Fruit fly (Drosophila melanogaster) whole organism, prepupa: ENCODE measurements around the gene CG18731.
A peak's percentile ranks its signal among the peaks of the same experiment; 100 is the strongest.

Experiments
- Blimp-1 ChIP-seq: fragments of 200-800 bp; sonication (Bioruptor generic); optimal IDR thresholded peaks from 3 replicates; lab custom pipeline; 2017; ENCODE audit warnings: missing biosample characterization, missing genetic modification characterization, mild to moderate bottlenecking, moderate library complexity, missing genetic modification reagents
- CG10631 ChIP-seq: fragments of 200-800 bp; sonication (Bioruptor generic); optimal IDR thresholded peaks from 2 replicates; lab custom pipeline; 2016; ENCODE audit warnings: missing biosample characterization, missing genetic modification characterization
- CG10669 ChIP-seq: fragments of 200-800 bp; sonication (Bioruptor generic); optimal IDR thresholded peaks from 3 replicates; lab custom pipeline; 2018; ENCODE audit warnings: missing biosample characterization, mild to moderate bottlenecking, missing genetic modification characterization, moderate library complexity
- CG11294 ChIP-seq: fragments of 200-800 bp; sonication (Bioruptor generic); IDR thresholded peaks from 2 replicates; pipeline ENCODE4 v1.3.6; 2022; ENCODE audit warnings: missing biosample characterization, missing genetic modification characterization
- CG11762 ChIP-seq: fragments of 200-800 bp; sonication (Bioruptor generic); optimal IDR thresholded peaks from 3 replicates; lab custom pipeline; 2016; ENCODE audit warnings: missing biosample characterization, missing genetic modification characterization; ENCODE audit not compliant: insufficient read depth
- CG11902 ChIP-seq: fragments of 200-800 bp; sonication (Bioruptor generic); optimal IDR thresholded peaks from 3 replicates; lab custom pipeline; 2016; ENCODE audit warnings: missing biosample characterization, missing genetic modification characterization
- CG1621 ChIP-seq: fragments of 200-800 bp; sonication (Bioruptor generic); optimal IDR thresholded peaks from 3 replicates; lab custom pipeline; 2018; ENCODE audit warnings: missing biosample characterization, mild to moderate bottlenecking, missing genetic modification characterization
- CG16779 ChIP-seq: fragments of 200-800 bp; sonication (Bioruptor generic); optimal IDR thresholded peaks from 3 replicates; lab custom pipeline; 2017; ENCODE audit warnings: missing biosample characterization, mild to moderate bottlenecking, missing genetic modification characterization
- CG3032 ChIP-seq: fragments of 200-800 bp; optimal IDR thresholded peaks from 2 replicates; lab custom pipeline; 2019; ENCODE audit warnings: missing biosample characterization, mild to moderate bottlenecking, missing genetic modification characterization, moderate library complexity
- CG31627 ChIP-seq: fragments of 200-800 bp; sonication (Bioruptor generic); optimal IDR thresholded peaks from 3 replicates; lab custom pipeline; 2016; ENCODE audit warnings: missing biosample characterization, missing genetic modification characterization
- CG32006 ChIP-seq: fragments of 200-800 bp; sonication (Bioruptor generic); optimal IDR thresholded peaks from 3 replicates; lab custom pipeline; 2017; ENCODE audit warnings: missing biosample characterization, mild to moderate bottlenecking, missing genetic modification characterization
- CG34406 ChIP-seq: fragments of 200-800 bp; sonication (Bioruptor generic); optimal IDR thresholded peaks from 3 replicates; lab custom pipeline; 2016; ENCODE audit warnings: missing biosample characterization, missing genetic modification characterization
- CG3919 ChIP-seq: fragments of 200-800 bp; sonication (Bioruptor generic); optimal IDR thresholded peaks from 3 replicates; lab custom pipeline; 2016; ENCODE audit warnings: missing biosample characterization, missing genetic modification characterization
- CG4318 ChIP-seq: fragments of 200-800 bp; sonication (Bioruptor generic); optimal IDR thresholded peaks from 3 replicates; lab custom pipeline; 2017; ENCODE audit warnings: missing biosample characterization, mild to moderate bottlenecking, missing genetic modification characterization
- CG6163 ChIP-seq: fragments of 200-800 bp; sonication (Bioruptor generic); IDR thresholded peaks from 3 replicates; pipeline ENCODE4 v1.3.6; 2022; ENCODE audit warnings: missing biosample characterization, missing genetic modification characterization
- CG6276 ChIP-seq: fragments of 200-800 bp; sonication (Bioruptor generic); optimal IDR thresholded peaks from 2 replicates; lab custom pipeline; 2017; ENCODE audit warnings: missing biosample characterization, mild to moderate bottlenecking, missing genetic modification characterization
- CG6792 ChIP-seq: fragments of 200-800 bp; sonication (Bioruptor generic); optimal IDR thresholded peaks from 3 replicates; lab custom pipeline; 2016; ENCODE audit warnings: missing biosample characterization, missing genetic modification characterization
- CG6808 ChIP-seq: fragments of 200-800 bp; sonication (Bioruptor generic); optimal IDR thresholded peaks from 3 replicates; lab custom pipeline; 2017; ENCODE audit warnings: missing biosample characterization, missing genetic modification characterization, mild to moderate bottlenecking, moderate library complexity, missing genetic modification reagents
- CG6854 ChIP-seq: fragments of 200-800 bp; sonication (Bioruptor generic); optimal IDR thresholded peaks from 2 replicates; lab custom pipeline; 2017; ENCODE audit warnings: missing biosample characterization, mild to moderate bottlenecking, missing genetic modification characterization
- CG7368 ChIP-seq: fragments of 200-800 bp; sonication (Bioruptor generic); optimal IDR thresholded peaks from 3 replicates; lab custom pipeline; 2016; ENCODE audit warnings: missing biosample characterization, missing genetic modification characterization
- CG8119 ChIP-seq: fragments of 200-800 bp; sonication (Bioruptor generic); IDR thresholded peaks from 3 replicates; pipeline ENCODE4 v1.3.6; 2022; ENCODE audit warnings: missing biosample characterization, missing genetic modification characterization
- CG8319 ChIP-seq: fragments of 200-800 bp; sonication (Bioruptor generic); optimal IDR thresholded peaks from 3 replicates; lab custom pipeline; 2016; ENCODE audit warnings: missing biosample characterization, missing genetic modification characterization
- CG8632 ChIP-seq: fragments of 200-800 bp; sonication (Bioruptor generic); optimal IDR thresholded peaks from 3 replicates; lab custom pipeline; 2016; ENCODE audit warnings: missing biosample characterization, missing genetic modification characterization
- CG9139 ChIP-seq: fragments of 200-800 bp; sonication (Bioruptor generic); optimal IDR thresholded peaks from 3 replicates; lab custom pipeline; 2017; ENCODE audit warnings: missing biosample characterization, mild to moderate bottlenecking, missing genetic modification characterization
- Eip75B ChIP-seq: fragments of 200-800 bp; sonication (Bioruptor generic); optimal IDR thresholded peaks from 3 replicates; lab custom pipeline; 2016; ENCODE audit warnings: missing biosample characterization, missing genetic modification characterization
- Eip78C ChIP-seq: fragments of 200-800 bp; sonication (Bioruptor generic); peaks from one replicate; lab custom pipeline; 2016; ENCODE audit warnings: missing biosample characterization, missing genetic modification characterization
- Eip93F ChIP-seq: fragments of 200-800 bp; sonication (Bioruptor generic); optimal IDR thresholded peaks from 2 replicates; lab custom pipeline; 2016; ENCODE audit warnings: missing biosample characterization, mild to moderate bottlenecking, missing genetic modification characterization
- Ets96B ChIP-seq: fragments of 200-800 bp; optimal IDR thresholded peaks from 2 replicates; lab custom pipeline; 2019; ENCODE audit warnings: missing biosample characterization, mild to moderate bottlenecking, missing genetic modification characterization, moderate library complexity
- Gug ChIP-seq: fragments of 200-800 bp; sonication (Bioruptor generic); IDR thresholded peaks from 2 replicates; pipeline ENCODE4 v1.3.6; 2022; ENCODE audit warnings: missing biosample characterization, missing genetic modification characterization
- Hr38 ChIP-seq: sonication (Bioruptor generic); optimal IDR thresholded peaks from 2 replicates; lab custom pipeline; 2016; ENCODE audit warnings: missing biosample characterization, missing genetic modification characterization
- Hr39 ChIP-seq: fragments of 200-800 bp; sonication (Bioruptor generic); optimal IDR thresholded peaks from 2 replicates; lab custom pipeline; 2016; ENCODE audit warnings: missing biosample characterization, missing genetic modification characterization
- Hr4 ChIP-seq: fragments of 200-800 bp; sonication (Bioruptor generic); optimal IDR thresholded peaks from 3 replicates; lab custom pipeline; 2016; ENCODE audit warnings: missing biosample characterization, missing genetic modification characterization
- Lpt ChIP-seq: fragments of 200-800 bp; sonication (Bioruptor generic); optimal IDR thresholded peaks from 3 replicates; lab custom pipeline; 2016; ENCODE audit warnings: missing biosample characterization, missing genetic modification characterization
- Met ChIP-seq: fragments of 200-800 bp; sonication (Bioruptor generic); optimal IDR thresholded peaks from 3 replicates; lab custom pipeline; 2016; ENCODE audit warnings: missing biosample characterization, missing genetic modification characterization
- OdsH ChIP-seq: fragments of 200-800 bp; sonication (Bioruptor generic); optimal IDR thresholded peaks from 3 replicates; lab custom pipeline; 2016; ENCODE audit warnings: missing biosample characterization, missing genetic modification characterization
- Smox ChIP-seq: fragments of 200-800 bp; sonication (Bioruptor generic); optimal IDR thresholded peaks from 3 replicates; lab custom pipeline; 2016; ENCODE audit warnings: missing biosample characterization, missing genetic modification characterization
- Sox14 ChIP-seq: fragments of 200-800 bp; sonication (Bioruptor generic); optimal IDR thresholded peaks from 3 replicates; lab custom pipeline; 2016; ENCODE audit warnings: missing biosample characterization, missing genetic modification characterization
- Sox15 ChIP-seq: fragments of 200-800 bp; sonication (Bioruptor generic); optimal IDR thresholded peaks from 3 replicates; lab custom pipeline; 2016; ENCODE audit warnings: missing biosample characterization, missing genetic modification characterization
- cyc ChIP-seq: fragments of 200-800 bp; sonication (Bioruptor generic); optimal IDR thresholded peaks from 3 replicates; lab custom pipeline; 2016; ENCODE audit warnings: missing biosample characterization, missing genetic modification characterization
- eg ChIP-seq: fragments of 200-800 bp; sonication (Bioruptor generic); IDR thresholded peaks from 3 replicates; pipeline ENCODE4 v1.3.6; 2022; ENCODE audit warnings: missing biosample characterization, missing genetic modification characterization
- esn ChIP-seq: fragments of 200-800 bp; sonication (Bioruptor generic); optimal IDR thresholded peaks from 2 replicates; lab custom pipeline; 2016; ENCODE audit warnings: missing biosample characterization, mild to moderate bottlenecking, missing genetic modification characterization, moderate library complexity
- fd59A ChIP-seq: fragments of 200-800 bp; sonication (Bioruptor generic); optimal IDR thresholded peaks from 2 replicates; lab custom pipeline; 2017; ENCODE audit warnings: missing biosample characterization, mild to moderate bottlenecking, missing genetic modification characterization, missing genetic modification reagents
- fd85E ChIP-seq: fragments of 200-800 bp; sonication (Bioruptor generic); optimal IDR thresholded peaks from 3 replicates; lab custom pipeline; 2016; ENCODE audit warnings: missing biosample characterization, missing genetic modification characterization
- lz ChIP-seq: fragments of 200-800 bp; sonication (Bioruptor generic); optimal IDR thresholded peaks from 3 replicates; lab custom pipeline; 2016; ENCODE audit warnings: missing biosample characterization, missing genetic modification characterization
- salr ChIP-seq, 2 experiments: fragments of 200-800 bp; sonication (Bioruptor generic); optimal IDR thresholded peaks; 3 replicates each; lab custom pipeline; 2016 to 2018; ENCODE audit warnings: missing biosample characterization in 2 of 2, missing genetic modification characterization in 2 of 2, mild to moderate bottlenecking in 1 of 2
- spab ChIP-seq: fragments of 200-800 bp; sonication (Bioruptor generic); optimal IDR thresholded peaks from 2 replicates; lab custom pipeline; 2017; ENCODE audit warnings: missing biosample characterization, mild to moderate bottlenecking, missing genetic modification characterization, missing genetic modification reagents
- ss ChIP-seq, 2 experiments: fragments of 200-800 bp; sonication (Bioruptor generic); optimal IDR thresholded peaks; 2 replicates in 1 of 2; 3 replicates in 1 of 2; lab custom pipeline; 2017 to 2018; ENCODE audit warnings: mild to moderate bottlenecking in 2 of 2, missing biosample characterization in 2 of 2, missing genetic modification characterization in 2 of 2, moderate library complexity in 1 of 2
- topi ChIP-seq: fragments of 200-800 bp; sonication (Bioruptor generic); optimal IDR thresholded peaks from 3 replicates; lab custom pipeline; 2016; ENCODE audit warnings: missing biosample characterization, missing genetic modification characterization
- vri ChIP-seq: fragments of 200-800 bp; sonication (Bioruptor generic); optimal IDR thresholded peaks from 3 replicates; lab custom pipeline; 2016; ENCODE audit warnings: missing biosample characterization, mild to moderate bottlenecking, missing genetic modification characterization

The CG18731 gene

dm6 chr3R:29757681-29758080 is 32.9 kb downstream of the CG18731 start (continued):
- TF ChIP-seq CG11902 (GFP tag; lab: Kevin White, UChicago) (peak; percentile 35), Hr4 (GFP tag; lab: Kevin White, UChicago) (peak; percentile 85), CG8319 (GFP tag; lab: Kevin White, UChicago) (no peak), CG10669 (GFP tag; lab: Kevin White, UChicago) (peak; percentile 26), CG3032 (tag; lab: Kevin White, UChicago) (peak; percentile 35), CG8632 (GFP tag; lab: Kevin White, UChicago) (no peak), Gug (GFP tag; lab: Robert Waterston, UW) (0 out of 2 replicates have a peak, but pooled peaks have one; percentile 14), Sox15 (GFP tag; lab: Kevin White, UChicago) (peak; percentile 30), spab (GFP tag; lab: Kevin White, UChicago) (no peak), CG6163 (GFP tag; lab: Robert Waterston, UW) (peak; percentile 33; the same call in 1 of the 3 replicates), Eip78C (GFP tag; lab: Kevin White, UChicago) (peak; percentile 93), CG7368 (GFP tag; lab: Kevin White, UChicago) (no peak), fd85E (GFP tag; lab: Kevin White, UChicago) (no peak), CG6854 (GFP tag; lab: Kevin White, UChicago) (no peak), CG3919 (GFP tag; lab: Kevin White, UChicago) (peak; percentile 48), CG1621 (tag; lab: Kevin White, UChicago) (no peak), Lpt (GFP tag; lab: Kevin White, UChicago) (peak; percentile 30), Hr39 (peak; percentile 42), Hr38 (no peak), CG31627 (GFP tag; lab: Kevin White, UChicago) (peak; percentile 38), salr (GFP tag; optimal IDR thresholded peaks at IDR 0.05; lab: Kevin White, UChicago) (peak in 1 of 2 experiments; percentile 54), vri (GFP tag; lab: Kevin White, UChicago) (no peak), CG16779 (tag; lab: Kevin White, UChicago) (no peak), CG6808 (GFP tag; lab: Kevin White, UChicago) (peak; percentile 22), Eip93F (GFP tag; lab: Kevin White, UChicago) (no peak), Blimp-1 (GFP tag; lab: Kevin White, UChicago) (no peak), CG4318 (GFP tag; lab: Kevin White, UChicago) (peak; percentile 73), lz (GFP tag; lab: Kevin White, UChicago) (peak; percentile 47)

- TF ChIP-seq CG10631 (GFP tag; lab: Kevin White, UChicago) (peak; percentile 40), Hr39 (peak; percentile 43), fd85E (GFP tag; lab: Kevin White, UChicago) (peak; percentile 13), Sox14 (GFP tag; lab: Kevin White, UChicago) (peak; percentile 27), CG34406 (GFP tag; lab: Kevin White, UChicago) (peak; percentile 62), topi (peak; percentile 44), Eip75B (GFP tag; lab: Kevin White, UChicago) (peak; percentile 50), eg (GFP tag; lab: Robert Waterston, UW) (peak; percentile 84), CG32006 (peak; percentile 78), CG6276 (GFP tag; lab: Kevin White, UChicago) (peak; percentile 71), Eip93F (GFP tag; lab: Kevin White, UChicago) (no peak), Ets96B (tag; lab: Kevin White, UChicago) (peak; percentile 46), fd59A (GFP tag; lab: Kevin White, UChicago) (no peak), CG9139 (no peak), ss (GFP tag; optimal IDR thresholded peaks at IDR 0.05; lab: Kevin White, UChicago) (no peak), Gug (GFP tag; lab: Robert Waterston, UW) (peak; percentile 68), CG7368 (GFP tag; lab: Kevin White, UChicago) (peak; percentile 49), esn (peak; percentile 57), CG8632 (GFP tag; lab: Kevin White, UChicago) (peak; percentile 60), Met (GFP tag; lab: Kevin White, UChicago) (peak; percentile 59), CG11762 (GFP tag; lab: Kevin White, UChicago) (peak; percentile 35), CG6792 (GFP tag; lab: Kevin White, UChicago) (peak; percentile 53), OdsH (GFP tag; lab: Kevin White, UChicago) (peak; percentile 67), Smox (GFP tag; lab: Kevin White, UChicago) (peak; percentile 33), CG8319 (GFP tag; lab: Kevin White, UChicago) (peak; percentile 45), cyc (GFP tag; lab: Kevin White, UChicago) (peak; percentile 39), CG11294 (GFP tag; lab: Robert Waterston, UW) (peak; percentile 57; the same call in 1 of the 2 replicates), CG8119 (GFP tag; lab: Robert Waterston, UW) (peak; percentile 83)
Observed at dm6 chr3R:29758129-29758733, 33.4 kb downstream of the CG18731 start.
